Fruit fly (Drosophila melanogaster) whole organism, prepupa: ENCODE results near the gene CG12448.

ENCODE experiments used
- Blimp-1 ChIP-seq: fragments of 200-800 bp; sonication (Bioruptor generic); optimal IDR thresholded peaks from 3 replicates; lab custom pipeline; 2017; ENCODE audit warnings: missing biosample characterization, missing genetic modification characterization, mild to moderate bottlenecking, moderate library complexity, missing genetic modification reagents
- CG10669 ChIP-seq: fragments of 200-800 bp; sonication (Bioruptor generic); optimal IDR thresholded peaks from 3 replicates; lab custom pipeline; 2018; ENCODE audit warnings: missing biosample characterization, mild to moderate bottlenecking, missing genetic modification characterization, moderate library complexity
- CG11762 ChIP-seq: fragments of 200-800 bp; sonication (Bioruptor generic); optimal IDR thresholded peaks from 3 replicates; lab custom pipeline; 2016; ENCODE audit warnings: missing biosample characterization, missing genetic modification characterization; ENCODE audit not compliant: insufficient read depth
- CG1621 ChIP-seq: fragments of 200-800 bp; sonication (Bioruptor generic); optimal IDR thresholded peaks from 3 replicates; lab custom pipeline; 2018; ENCODE audit warnings: missing biosample characterization, mild to moderate bottlenecking, missing genetic modification characterization
- CG31627 ChIP-seq: fragments of 200-800 bp; sonication (Bioruptor generic); optimal IDR thresholded peaks from 3 replicates; lab custom pipeline; 2016; ENCODE audit warnings: missing biosample characterization, missing genetic modification characterization
- CG3919 ChIP-seq: fragments of 200-800 bp; sonication (Bioruptor generic); optimal IDR thresholded peaks from 3 replicates; lab custom pipeline; 2016; ENCODE audit warnings: missing biosample characterization, missing genetic modification characterization
- CG4318 ChIP-seq: fragments of 200-800 bp; sonication (Bioruptor generic); optimal IDR thresholded peaks from 3 replicates; lab custom pipeline; 2017; ENCODE audit warnings: missing biosample characterization, mild to moderate bottlenecking, missing genetic modification characterization
- CG6276 ChIP-seq: fragments of 200-800 bp; sonication (Bioruptor generic); optimal IDR thresholded peaks from 2 replicates; lab custom pipeline; 2017; ENCODE audit warnings: missing biosample characterization, mild to moderate bottlenecking, missing genetic modification characterization
- CG6808 ChIP-seq: fragments of 200-800 bp; sonication (Bioruptor generic); optimal IDR thresholded peaks from 3 replicates; lab custom pipeline; 2017; ENCODE audit warnings: missing biosample characterization, missing genetic modification characterization, mild to moderate bottlenecking, moderate library complexity, missing genetic modification reagents
- CG7368 ChIP-seq: fragments of 200-800 bp; sonication (Bioruptor generic); optimal IDR thresholded peaks from 3 replicates; lab custom pipeline; 2016; ENCODE audit warnings: missing biosample characterization, missing genetic modification characterization
- CG8319 ChIP-seq: fragments of 200-800 bp; sonication (Bioruptor generic); optimal IDR thresholded peaks from 3 replicates; lab custom pipeline; 2016; ENCODE audit warnings: missing biosample characterization, missing genetic modification characterization
- CG8632 ChIP-seq: fragments of 200-800 bp; sonication (Bioruptor generic); optimal IDR thresholded peaks from 3 replicates; lab custom pipeline; 2016; ENCODE audit warnings: missing biosample characterization, missing genetic modification characterization
- Eip75B ChIP-seq: fragments of 200-800 bp; sonication (Bioruptor generic); optimal IDR thresholded peaks from 3 replicates; lab custom pipeline; 2016; ENCODE audit warnings: missing biosample characterization, missing genetic modification characterization
- Eip78C ChIP-seq: fragments of 200-800 bp; sonication (Bioruptor generic); peaks from one replicate; lab custom pipeline; 2016; ENCODE audit warnings: missing biosample characterization, missing genetic modification characterization
- Eip93F ChIP-seq: fragments of 200-800 bp; sonication (Bioruptor generic); optimal IDR thresholded peaks from 2 replicates; lab custom pipeline; 2016; ENCODE audit warnings: missing biosample characterization, mild to moderate bottlenecking, missing genetic modification characterization
- Ets21C ChIP-seq: fragments of 200-800 bp; sonication (Bioruptor generic); optimal IDR thresholded peaks from 3 replicates; lab custom pipeline; 2016; ENCODE audit warnings: missing biosample characterization, missing genetic modification characterization
- Hr38 ChIP-seq: sonication (Bioruptor generic); optimal IDR thresholded peaks from 2 replicates; lab custom pipeline; 2016; ENCODE audit warnings: missing biosample characterization, missing genetic modification characterization
- Hr39 ChIP-seq: fragments of 200-800 bp; sonication (Bioruptor generic); optimal IDR thresholded peaks from 2 replicates; lab custom pipeline; 2016; ENCODE audit warnings: missing biosample characterization, missing genetic modification characterization
- Hr4 ChIP-seq: fragments of 200-800 bp; sonication (Bioruptor generic); optimal IDR thresholded peaks from 3 replicates; lab custom pipeline; 2016; ENCODE audit warnings: missing biosample characterization, missing genetic modification characterization
- Lpt ChIP-seq: fragments of 200-800 bp; sonication (Bioruptor generic); optimal IDR thresholded peaks from 3 replicates; lab custom pipeline; 2016; ENCODE audit warnings: missing biosample characterization, missing genetic modification characterization
- OdsH ChIP-seq: fragments of 200-800 bp; sonication (Bioruptor generic); optimal IDR thresholded peaks from 3 replicates; lab custom pipeline; 2016; ENCODE audit warnings: missing biosample characterization, missing genetic modification characterization
- Smox ChIP-seq: fragments of 200-800 bp; sonication (Bioruptor generic); optimal IDR thresholded peaks from 3 replicates; lab custom pipeline; 2016; ENCODE audit warnings: missing biosample characterization, missing genetic modification characterization
- Sox14 ChIP-seq: fragments of 200-800 bp; sonication (Bioruptor generic); optimal IDR thresholded peaks from 3 replicates; lab custom pipeline; 2016; ENCODE audit warnings: missing biosample characterization, missing genetic modification characterization
- achi ChIP-seq: fragments of 200-800 bp; sonication (Bioruptor generic); optimal IDR thresholded peaks from 3 replicates; lab custom pipeline; 2016; ENCODE audit warnings: missing biosample characterization, missing genetic modification characterization
- acj6 ChIP-seq: fragments of 200-800 bp; sonication (Bioruptor generic); optimal IDR thresholded peaks from 3 replicates; lab custom pipeline; 2016; ENCODE audit warnings: missing biosample characterization, missing genetic modification characterization
- cyc ChIP-seq: fragments of 200-800 bp; sonication (Bioruptor generic); optimal IDR thresholded peaks from 3 replicates; lab custom pipeline; 2016; ENCODE audit warnings: missing biosample characterization, missing genetic modification characterization
- dac ChIP-seq: fragments of 200-800 bp; sonication (Bioruptor generic); optimal IDR thresholded peaks from 2 replicates; lab custom pipeline; 2017; ENCODE audit warnings: missing biosample characterization, mild to moderate bottlenecking, missing genetic modification characterization
- dsx ChIP-seq: fragments of 200-800 bp; optimal IDR thresholded peaks from 3 replicates; lab custom pipeline; 2019; ENCODE audit warnings: missing biosample characterization, mild to moderate bottlenecking, missing genetic modification characterization, moderate library complexity; ENCODE audit not compliant: poor library complexity, severe bottlenecking
- eg ChIP-seq: fragments of 200-800 bp; sonication (Bioruptor generic); IDR thresholded peaks from 3 replicates; pipeline ENCODE4 v1.3.6; 2022; ENCODE audit warnings: missing biosample characterization, missing genetic modification characterization
- esn ChIP-seq: fragments of 200-800 bp; sonication (Bioruptor generic); optimal IDR thresholded peaks from 2 replicates; lab custom pipeline; 2016; ENCODE audit warnings: missing biosample characterization, mild to moderate bottlenecking, missing genetic modification characterization, moderate library complexity
- lz ChIP-seq: fragments of 200-800 bp; sonication (Bioruptor generic); optimal IDR thresholded peaks from 3 replicates; lab custom pipeline; 2016; ENCODE audit warnings: missing biosample characterization, missing genetic modification characterization
- net ChIP-seq: fragments of 200-800 bp; sonication (Bioruptor generic); optimal IDR thresholded peaks from 3 replicates; lab custom pipeline; 2016; ENCODE audit warnings: missing biosample characterization, missing genetic modification characterization
- pdm3 ChIP-seq: fragments of 200-800 bp; sonication (Bioruptor generic); optimal IDR thresholded peaks from 3 replicates; lab custom pipeline; 2016; ENCODE audit warnings: missing biosample characterization, missing genetic modification characterization
- salr ChIP-seq, 2 experiments: fragments of 200-800 bp; sonication (Bioruptor generic); optimal IDR thresholded peaks; 3 replicates each; lab custom pipeline; 2016 to 2018; ENCODE audit warnings: missing biosample characterization in 2 of 2, missing genetic modification characterization in 2 of 2, mild to moderate bottlenecking in 1 of 2
- spab ChIP-seq: fragments of 200-800 bp; sonication (Bioruptor generic); optimal IDR thresholded peaks from 2 replicates; lab custom pipeline; 2017; ENCODE audit warnings: missing biosample characterization, mild to moderate bottlenecking, missing genetic modification characterization, missing genetic modification reagents
- ss ChIP-seq, 2 experiments: fragments of 200-800 bp; sonication (Bioruptor generic); optimal IDR thresholded peaks; 2 replicates in 1 of 2; 3 replicates in 1 of 2; lab custom pipeline; 2017 to 2018; ENCODE audit warnings: mild to moderate bottlenecking in 2 of 2, missing biosample characterization in 2 of 2, missing genetic modification characterization in 2 of 2, moderate library complexity in 1 of 2
- svp ChIP-seq: fragments of 200-800 bp; sonication (Bioruptor generic); peaks from one replicate; lab custom pipeline; 2016; ENCODE audit warnings: missing biosample characterization, missing genetic modification characterization
- vri ChIP-seq: fragments of 200-800 bp; sonication (Bioruptor generic); optimal IDR thresholded peaks from 3 replicates; lab custom pipeline; 2016; ENCODE audit warnings: missing biosample characterization, mild to moderate bottlenecking, missing genetic modification characterization

The CG12448 gene

DNA sequence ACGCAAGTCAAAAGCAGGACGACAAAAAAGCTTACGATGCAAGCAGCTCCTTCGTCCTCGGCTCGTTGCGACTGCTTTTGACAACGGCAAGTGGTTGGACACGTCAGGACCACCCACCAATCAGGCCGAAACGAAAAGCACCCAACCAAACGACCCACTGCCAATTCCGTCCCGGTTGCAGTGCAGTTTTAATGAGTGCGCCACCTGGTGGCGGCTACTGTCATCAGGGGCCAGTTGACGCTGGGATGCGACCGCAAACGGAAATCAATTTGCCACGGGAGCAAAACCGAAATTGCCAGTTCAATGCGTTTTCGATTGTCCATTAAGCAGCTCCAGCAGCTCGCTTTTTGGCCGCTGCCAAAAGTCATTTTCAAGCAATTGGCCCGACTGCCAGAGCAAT, 37.5 kb upstream of the CG12448 start:
- TF ChIP-seq salr (GFP tag; optimal IDR thresholded peaks at IDR 0.05; lab: Kevin White, UChicago) (no peak), Eip75B (GFP tag; lab: Kevin White, UChicago) (no peak), OdsH (no peak), CG6276 (no peak), lz (no peak), Eip78C (GFP tag; lab: Kevin White, UChicago) (no peak), Lpt (GFP tag; lab: Kevin White, UChicago) (no peak), CG3919 (GFP tag; lab: Kevin White, UChicago) (no peak), ss (GFP tag; optimal IDR thresholded peaks at IDR 0.05; lab: Kevin White, UChicago) (no peak), CG10669 (GFP tag; lab: Kevin White, UChicago) (no peak)

- TF ChIP-seq CG8319 (GFP tag; lab: Kevin White, UChicago) (no peak), Hr39 (GFP tag; lab: Kevin White, UChicago) (no peak), Smox (no peak), OdsH (no peak), eg (GFP tag; lab: Robert Waterston, UW) (no peak), CG6808 (no peak), Sox14 (GFP tag; lab: Kevin White, UChicago) (no peak), CG11762 (GFP tag; lab: Kevin White, UChicago) (no peak), CG3919 (GFP tag; lab: Kevin White, UChicago) (peak; percentile 32), acj6 (no peak), Hr4 (no peak), esn (GFP tag; lab: Kevin White, UChicago) (no peak), Blimp-1 (no peak), CG10669 (GFP tag; lab: Kevin White, UChicago) (no peak), CG7368 (GFP tag; lab: Kevin White, UChicago) (no peak), Eip78C (GFP tag; lab: Kevin White, UChicago) (peak; percentile 67), Lpt (GFP tag; lab: Kevin White, UChicago) (no peak), pdm3 (no peak), CG8632 (GFP tag; lab: Kevin White, UChicago) (no peak), dsx (GFP tag; lab: Kevin White, UChicago) (peak; percentile 78), net (GFP tag; lab: Kevin White, UChicago) (no peak), dac (no peak)
Measured at dm6 chr2L:15907358-15907757, 33.9 kb upstream of the CG12448 start.

DNA sequence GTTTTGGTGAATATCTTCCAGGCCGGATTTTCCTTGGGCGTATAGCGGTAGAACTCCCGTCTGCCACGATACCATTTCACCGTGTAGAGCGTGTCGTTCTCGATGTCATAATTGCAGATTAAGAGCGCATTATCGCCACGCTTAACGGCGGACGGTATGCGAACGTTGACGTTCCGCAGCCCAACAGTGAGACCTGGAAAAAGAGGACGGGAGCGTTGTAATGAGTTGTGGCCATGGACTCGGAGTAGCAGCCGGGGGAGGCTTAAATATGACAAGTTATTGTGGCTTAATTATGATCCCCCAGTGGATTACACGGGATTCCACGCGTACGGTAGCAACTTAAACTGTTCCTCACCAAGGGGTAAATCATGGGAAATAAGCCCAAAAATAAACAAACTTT, 33.2 kb upstream of the CG12448 start:
- TF ChIP-seq CG7368 (GFP tag; lab: Kevin White, UChicago) (no peak), Eip78C (GFP tag; lab: Kevin White, UChicago) (no peak), svp (GFP tag; lab: Kevin White, UChicago) (peak; percentile 84), spab (no peak), achi (GFP tag; lab: Kevin White, UChicago) (no peak), cyc (GFP tag; lab: Kevin White, UChicago) (no peak), pdm3 (peak; percentile 15), net (GFP tag; lab: Kevin White, UChicago) (no peak), Lpt (GFP tag; lab: Kevin White, UChicago) (no peak), Eip93F (GFP tag; lab: Kevin White, UChicago) (no peak), vri (peak; percentile 83), eg (GFP tag; lab: Robert Waterston, UW) (no peak), Ets21C (GFP tag; lab: Kevin White, UChicago) (no peak), salr (GFP tag; optimal IDR thresholded peaks at IDR 0.05; lab: Kevin White, UChicago) (no peak), CG4318 (GFP tag; lab: Kevin White, UChicago) (no peak), CG1621 (tag; lab: Kevin White, UChicago) (peak; percentile 18), Hr39 (GFP tag; lab: Kevin White, UChicago) (peak; percentile 18), CG31627 (peak; percentile 34), OdsH (no peak), Hr38 (GFP tag; lab: Kevin White, UChicago) (no peak), CG3919 (GFP tag; lab: Kevin White, UChicago) (no peak)
